Comparison of ENCODE assay signal across 2 fruit fly cellular contexts in genomic region chr3L:805642-806218, dm6.
TF ChIP-seq lines count a peak whose summit lies in the region.

No protein-coding gene starts in this region.

TF ChIP-seq in whole organism, embryonic, 481 proteins besides CTCF, POLR2A, EP300 and RAD21 (continued from another document and continues in another):
- no peak for TF ChIP-seq CG10462 (GFP tag; optimal IDR thresholded peaks at IDR 0.05; lab: Kevin White, UChicago)
- TF ChIP-seq HHEX (GFP tag; optimal IDR thresholded peaks at IDR 0.05; lab: Kevin White, UChicago), result peak; percentile 54
- TF ChIP-seq Optix (GFP tag; IDR thresholded peaks at IDR 0.05; lab: Robert Waterston, UW), result no peak
- 0 out of 3 replicates have a peak, but pooled peaks have one; percentile 43 for TF ChIP-seq CG11695 (GFP tag; IDR thresholded peaks at IDR 0.05; lab: Robert Waterston, UW)
- TF ChIP-seq MESR4 (GFP tag; optimal IDR thresholded peaks at IDR 0.05; lab: Kevin White, UChicago), result no peak
- peak; percentile 56 for TF ChIP-seq Oli (tag; optimal IDR thresholded peaks at IDR 0.05; lab: Kevin White, UChicago)
- TF ChIP-seq CG15011 (GFP tag; optimal IDR thresholded peaks at IDR 0.05; lab: Kevin White, UChicago), result peak; percentile 24
- TF ChIP-seq esg (GFP tag; conservative IDR thresholded peaks at IDR 0.05; lab: Robert Waterston, UW), result peak; percentile 36; the same call in 1 of the 2 replicates
- peak; percentile 55 for TF ChIP-seq CG8924 (tag; optimal IDR thresholded peaks at IDR 0.05; lab: Kevin White, UChicago)
- peak; percentile 39; the same call in 1 of the 2 replicates for TF ChIP-seq slbo (GFP tag; IDR thresholded peaks at IDR 0.05; lab: Robert Waterston, UW)
- no peak for TF ChIP-seq CG12769 (tag; optimal IDR thresholded peaks at IDR 0.05; lab: Kevin White, UChicago)
- peak; percentile 59 for TF ChIP-seq crol (GFP tag; IDR thresholded peaks at IDR 0.05; lab: Robert Waterston, UW)
- no peak for TF ChIP-seq Myb (GFP tag; optimal IDR thresholded peaks at IDR 0.05; lab: Kevin White, UChicago)
- peak; percentile 9 for TF ChIP-seq CG31365 (tag; optimal IDR thresholded peaks at IDR 0.05; lab: Kevin White, UChicago)
- no peak for TF ChIP-seq pita (GFP tag; optimal IDR thresholded peaks at IDR 0.05; lab: Kevin White, UChicago)
- peak; percentile 9 for TF ChIP-seq CG33213 (GFP tag; optimal IDR thresholded peaks at IDR 0.05; lab: Kevin White, UChicago)
- TF ChIP-seq Jarid2 (GFP tag; optimal IDR thresholded peaks at IDR 0.05; lab: Kevin White, UChicago), result no peak
- peak; percentile 35 for TF ChIP-seq CG12659 (GFP tag; optimal IDR thresholded peaks at IDR 0.05; lab: Kevin White, UChicago)
- TF ChIP-seq Abd-B (GFP tag; optimal IDR thresholded peaks at IDR 0.05; lab: Kevin White, UChicago), result peak; percentile 10
- TF ChIP-seq Ada2b (GFP tag; IDR thresholded peaks at IDR 0.05; lab: Robert Waterston, UW), result no peak
- no peak for TF ChIP-seq CG31224 (GFP tag; IDR thresholded peaks at IDR 0.05; lab: Robert Waterston, UW)
- TF ChIP-seq CG14667 (GFP tag; IDR thresholded peaks at IDR 0.05; lab: Robert Waterston, UW), result 0 out of 2 replicates have a peak, but pooled peaks have one; percentile 13
- TF ChIP-seq Deaf1 (tag; optimal IDR thresholded peaks at IDR 0.05; lab: Kevin White, UChicago), result no peak
- peak; percentile 68 for TF ChIP-seq CG4820 (GFP tag; optimal IDR thresholded peaks at IDR 0.05; lab: Kevin White, UChicago)
- TF ChIP-seq Sry-β (GFP tag; optimal IDR thresholded peaks at IDR 0.05; lab: Kevin White, UChicago), result no peak
- no peak; the same call in 2 of the 3 replicates for TF ChIP-seq tgo (GFP tag; IDR thresholded peaks at IDR 0.05; lab: Robert Waterston, UW)
- no peak for TF ChIP-seq CG17802 (tag; optimal IDR thresholded peaks at IDR 0.05; lab: Kevin White, UChicago)
- no peak for TF ChIP-seq fd3F (GFP tag; optimal IDR thresholded peaks at IDR 0.05; lab: Kevin White, UChicago)
- TF ChIP-seq luna (GFP tag; optimal IDR thresholded peaks at IDR 0.05; lab: Kevin White, UChicago), result no peak
- TF ChIP-seq insv (GFP tag; optimal IDR thresholded peaks at IDR 0.05; lab: Kevin White, UChicago), result no peak
- no peak for TF ChIP-seq YL-1 (GFP tag; optimal IDR thresholded peaks at IDR 0.05; lab: Kevin White, UChicago)
- no peak for TF ChIP-seq MTF-1 (GFP tag; optimal IDR thresholded peaks at IDR 0.05; lab: Kevin White, UChicago; ENCODE audit: borderline replicate concordance)
- TF ChIP-seq NC2β (GFP tag; optimal IDR thresholded peaks at IDR 0.05; lab: Kevin White, UChicago), result peak; percentile 22
- TF ChIP-seq CG11456 (GFP tag; IDR thresholded peaks at IDR 0.05; lab: Robert Waterston, UW), result no peak
- no peak for TF ChIP-seq Bgb (GFP tag; IDR thresholded peaks at IDR 0.05; lab: Robert Waterston, UW; ENCODE audit: partially characterized antibody)
- TF ChIP-seq chinmo (GFP tag; IDR thresholded peaks at IDR 0.05; lab: Robert Waterston, UW; ENCODE audit: partially characterized antibody), result no peak
- peak; percentile 45; the same call in 1 of the 3 replicates for TF ChIP-seq CG7357 (GFP tag; IDR thresholded peaks at IDR 0.05; lab: Robert Waterston, UW)
- peak; percentile 8 for TF ChIP-seq kah (GFP tag; optimal IDR thresholded peaks at IDR 0.05; lab: Kevin White, UChicago)
- peak; percentile 61 for TF ChIP-seq Ptx1 (GFP tag; IDR thresholded peaks at IDR 0.05; lab: Robert Waterston, UW)
- TF ChIP-seq CG7556 (GFP tag; optimal IDR thresholded peaks at IDR 0.05; lab: Kevin White, UChicago), result peak; percentile 57
- TF ChIP-seq dmrt99B (tag; optimal IDR thresholded peaks at IDR 0.05; lab: Kevin White, UChicago), result peak; percentile 77
- peak; percentile 54; the same call in 1 of the 2 replicates for TF ChIP-seq Nf-YA (GFP tag; IDR thresholded peaks at IDR 0.05; lab: Robert Waterston, UW)
- peak; percentile 70 for TF ChIP-seq CG18599 (GFP tag; optimal IDR thresholded peaks at IDR 0.05; lab: Kevin White, UChicago)
- no peak for TF ChIP-seq Ets97D (GFP tag; optimal IDR thresholded peaks at IDR 0.05; lab: Kevin White, UChicago)
- peak; percentile 14; the same call in 1 of the 2 replicates for TF ChIP-seq MBD-R2 (GFP tag; IDR thresholded peaks at IDR 0.05; lab: Robert Waterston, UW)
- TF ChIP-seq dati (GFP tag; IDR thresholded peaks at IDR 0.05; lab: Robert Waterston, UW), result no peak
- TF ChIP-seq CG6683 (GFP tag; optimal IDR thresholded peaks at IDR 0.05; lab: Kevin White, UChicago), result peak; percentile 33
- TF ChIP-seq repo (GFP tag; optimal IDR thresholded peaks at IDR 0.05; lab: Kevin White, UChicago), result peak; percentile 40
- TF ChIP-seq HmgZ (tag; optimal IDR thresholded peaks at IDR 0.05; lab: Kevin White, UChicago), result no peak
- no peak for TF ChIP-seq CG15696 (tag; optimal IDR thresholded peaks at IDR 0.05; lab: Kevin White, UChicago)
- no peak for TF ChIP-seq CG7372 (GFP tag; IDR thresholded peaks at IDR 0.05; lab: Robert Waterston, UW)
- no peak for TF ChIP-seq CG34224 (GFP tag; IDR thresholded peaks at IDR 0.05; lab: Robert Waterston, UW; ENCODE audit: partially characterized antibody)
- TF ChIP-seq Hey (tag; optimal IDR thresholded peaks at IDR 0.05; lab: Kevin White, UChicago), result no peak
- TF ChIP-seq tx (GFP tag; optimal IDR thresholded peaks at IDR 0.05; lab: Kevin White, UChicago), result no peak
- peak; percentile 17 for TF ChIP-seq CG13624 (GFP tag; optimal IDR thresholded peaks at IDR 0.05; lab: Kevin White, UChicago)
- peak; percentile 27 for TF ChIP-seq CG16815 (GFP tag; optimal IDR thresholded peaks at IDR 0.05; lab: Kevin White, UChicago)
- no peak for TF ChIP-seq zen2 (GFP tag; IDR thresholded peaks at IDR 0.05; lab: Robert Waterston, UW; ENCODE audit: partially characterized antibody)
- no peak for TF ChIP-seq Bteb2 (GFP tag; optimal IDR thresholded peaks at IDR 0.05; lab: Kevin White, UChicago)
- TF ChIP-seq CG7987 (GFP tag; optimal IDR thresholded peaks at IDR 0.05; lab: Kevin White, UChicago), result no peak
- peak; percentile 52 for TF ChIP-seq CG16863 (GFP tag; optimal IDR thresholded peaks at IDR 0.05; lab: Kevin White, UChicago)
- no peak for TF ChIP-seq CG13296 (GFP tag; optimal IDR thresholded peaks at IDR 0.05; lab: Kevin White, UChicago)
- TF ChIP-seq CG8089 (GFP tag; optimal IDR thresholded peaks at IDR 0.05; lab: Kevin White, UChicago), result peak; percentile 49
- peak; percentile 19; the same call in 1 of the 2 replicates for TF ChIP-seq CG10959 (GFP tag; IDR thresholded peaks at IDR 0.05; lab: Robert Waterston, UW)
- TF ChIP-seq nau (GFP tag; optimal IDR thresholded peaks at IDR 0.05; lab: Kevin White, UChicago), result peak; percentile 40
- peak; percentile 39; the same call in 1 of the 3 replicates for TF ChIP-seq z (GFP tag; IDR thresholded peaks at IDR 0.05; lab: Robert Waterston, UW)

TF ChIP-seq in whole organism, prepupa, 60 proteins besides CTCF, POLR2A, EP300 and RAD21 (continued from another document):
- peak; percentile 49 for TF ChIP-seq dsx (GFP tag; optimal IDR thresholded peaks at IDR 0.05; lab: Kevin White, UChicago; ENCODE audit: poor library complexity, severe bottlenecking)
- TF ChIP-seq CG1621 (tag; optimal IDR thresholded peaks at IDR 0.05; lab: Kevin White, UChicago), result peak; percentile 51
- peak; percentile 27 for TF ChIP-seq fd59A (GFP tag; optimal IDR thresholded peaks at IDR 0.05; lab: Kevin White, UChicago)
- TF ChIP-seq svp (GFP tag; lab: Kevin White, UChicago), result peak; percentile 77
- TF ChIP-seq CG15336 (GFP tag; IDR thresholded peaks at IDR 0.05; lab: Robert Waterston, UW), result peak; percentile 93
- TF ChIP-seq CG3032 (tag; optimal IDR thresholded peaks at IDR 0.05; lab: Kevin White, UChicago), result peak; percentile 69
- TF ChIP-seq CG10669 (GFP tag; optimal IDR thresholded peaks at IDR 0.05; lab: Kevin White, UChicago), result peak; percentile 64
- peak; percentile 76 for TF ChIP-seq Ets96B (tag; optimal IDR thresholded peaks at IDR 0.05; lab: Kevin White, UChicago)
- peak; percentile 66 for TF ChIP-seq Met (GFP tag; optimal IDR thresholded peaks at IDR 0.05; lab: Kevin White, UChicago)
- peak; percentile 64 for TF ChIP-seq Eip75B (GFP tag; optimal IDR thresholded peaks at IDR 0.05; lab: Kevin White, UChicago)
- TF ChIP-seq Sox14 (GFP tag; optimal IDR thresholded peaks at IDR 0.05; lab: Kevin White, UChicago), result peak; percentile 74
- TF ChIP-seq vri (GFP tag; optimal IDR thresholded peaks at IDR 0.05; lab: Kevin White, UChicago), result no peak
- TF ChIP-seq CG8632 (GFP tag; optimal IDR thresholded peaks at IDR 0.05; lab: Kevin White, UChicago), result no peak
- TF ChIP-seq CG6792 (GFP tag; optimal IDR thresholded peaks at IDR 0.05; lab: Kevin White, UChicago), result peak; percentile 63
- TF ChIP-seq ss (GFP tag; optimal IDR thresholded peaks at IDR 0.05; lab: Kevin White, UChicago), result peak; percentile 41 to 53
- TF ChIP-seq CG11294 (GFP tag; IDR thresholded peaks at IDR 0.05; lab: Robert Waterston, UW), result peak; percentile 85
- peak; percentile 23 for TF ChIP-seq CG11902 (GFP tag; optimal IDR thresholded peaks at IDR 0.05; lab: Kevin White, UChicago)
- peak; percentile 28 for TF ChIP-seq CG6854 (GFP tag; optimal IDR thresholded peaks at IDR 0.05; lab: Kevin White, UChicago)
- TF ChIP-seq lz (GFP tag; optimal IDR thresholded peaks at IDR 0.05; lab: Kevin White, UChicago), result peak; percentile 66
- peak; percentile 79 for TF ChIP-seq CG16779 (tag; optimal IDR thresholded peaks at IDR 0.05; lab: Kevin White, UChicago)
- peak; percentile 96 for TF ChIP-seq CG6163 (GFP tag; IDR thresholded peaks at IDR 0.05; lab: Robert Waterston, UW)
- TF ChIP-seq fkh (GFP tag; optimal IDR thresholded peaks at IDR 0.05; lab: Kevin White, UChicago), result no peak
- peak; percentile 59 for TF ChIP-seq cyc (GFP tag; optimal IDR thresholded peaks at IDR 0.05; lab: Kevin White, UChicago)
- peak; percentile 58 for TF ChIP-seq topi (GFP tag; optimal IDR thresholded peaks at IDR 0.05; lab: Kevin White, UChicago)
- TF ChIP-seq CG6808 (GFP tag; optimal IDR thresholded peaks at IDR 0.05; lab: Kevin White, UChicago), result peak; percentile 49
- no peak for TF ChIP-seq Blimp-1 (GFP tag; optimal IDR thresholded peaks at IDR 0.05; lab: Kevin White, UChicago)
- TF ChIP-seq pdm3 (GFP tag; optimal IDR thresholded peaks at IDR 0.05; lab: Kevin White, UChicago), result peak; percentile 75
- peak; percentile 74 for TF ChIP-seq net (GFP tag; optimal IDR thresholded peaks at IDR 0.05; lab: Kevin White, UChicago)
- no peak for TF ChIP-seq Eip93F (GFP tag; optimal IDR thresholded peaks at IDR 0.05; lab: Kevin White, UChicago)
- TF ChIP-seq CG7368 (GFP tag; optimal IDR thresholded peaks at IDR 0.05; lab: Kevin White, UChicago), result peak; percentile 73
- peak; percentile 32 for TF ChIP-seq Hr39 (GFP tag; optimal IDR thresholded peaks at IDR 0.05; lab: Kevin White, UChicago)
- TF ChIP-seq Gug (GFP tag; IDR thresholded peaks at IDR 0.05; lab: Robert Waterston, UW), result peak; percentile 89
- TF ChIP-seq CG11762 (GFP tag; optimal IDR thresholded peaks at IDR 0.05; lab: Kevin White, UChicago; ENCODE audit: insufficient read depth), result peak; percentile 62
- peak; percentile 38 to 70 for TF ChIP-seq salr (GFP tag; optimal IDR thresholded peaks at IDR 0.05; lab: Kevin White, UChicago)
- peak; percentile 85 for TF ChIP-seq Lpt (GFP tag; optimal IDR thresholded peaks at IDR 0.05; lab: Kevin White, UChicago)
- peak; percentile 9 for TF ChIP-seq Ets21C (GFP tag; optimal IDR thresholded peaks at IDR 0.05; lab: Kevin White, UChicago)
- peak; percentile 36 for TF ChIP-seq Smox (GFP tag; optimal IDR thresholded peaks at IDR 0.05; lab: Kevin White, UChicago)
